Worm (Caenorhabditis elegans) whole organism, late embryonic: ENCODE measurements around the gene best-17.

Experiments
- ceh-18 ChIP-seq: sonication (generic microtip); optimal IDR thresholded peaks from 2 replicates; lab custom pipeline; 2016; ENCODE audit warnings: missing genetic modification characterization, missing compliant biosample characterization
- ceh-45 ChIP-seq: fragments of 200-800 bp; sonication (Bioruptor generic); IDR thresholded peaks from 2 replicates; pipeline ENCODE4 v1.3.6; 2022; ENCODE audit warnings: missing genetic modification reagents, missing genetic modification characterization, missing compliant biosample characterization
- dve-1 ChIP-seq: sonication (generic microtip); optimal IDR thresholded peaks from 2 replicates; lab custom pipeline; 2017; ENCODE audit warnings: antibody characterized with exemption, mild to moderate bottlenecking, missing genetic modification characterization, missing compliant biosample characterization
- hlh-8 ChIP-seq: sonication (generic microtip); optimal IDR thresholded peaks from 2 replicates; lab custom pipeline; 2016; ENCODE audit warnings: missing genotype, missing genetic modification characterization, missing compliant biosample characterization
- lin-11 ChIP-seq: fragments of 200-800 bp; sonication (Bioruptor generic); optimal IDR thresholded peaks from 2 replicates; lab custom pipeline; 2018; ENCODE audit warnings: mild to moderate bottlenecking, missing genetic modification characterization, missing compliant biosample characterization
- nhr-11 ChIP-seq: fragments of 150-350 bp; optimal IDR thresholded peaks from 2 replicates; lab custom pipeline; 2014; ENCODE audit warnings: missing biosample characterization, missing genetic modification characterization
- pha-4 ChIP-seq: fragments of 150-350 bp; optimal IDR thresholded peaks from 2 replicates; lab custom pipeline; 2018; ENCODE audit warnings: missing biosample characterization, missing genetic modification reagents, missing genetic modification characterization
- pqm-1 ChIP-seq: sonication (generic microtip); optimal IDR thresholded peaks from 2 replicates; lab custom pipeline; 2016; ENCODE audit warnings: missing genetic modification characterization, missing compliant biosample characterization
- ref-2 ChIP-seq: sonication (generic microtip); optimal IDR thresholded peaks from 2 replicates; lab custom pipeline; 2016; ENCODE audit warnings: missing genetic modification characterization, missing compliant biosample characterization
- sox-2 ChIP-seq: fragments of 200-800 bp; sonication (Bioruptor generic); IDR thresholded peaks from 2 replicates; pipeline ENCODE4 v1.3.6; 2022; ENCODE audit warnings: missing genetic modification reagents, missing genetic modification characterization, missing compliant biosample characterization

- TF ChIP-seq sox-2 (GFP tag; lab: Robert Waterston, UW): no peak
- TF ChIP-seq pha-4: no peak
- no peak for TF ChIP-seq nhr-11 (tag; lab: Kevin White, UChicago)
- TF ChIP-seq ceh-18 (tag; lab: Kevin White, UChicago): no peak
- TF ChIP-seq hlh-8 (tag; lab: Kevin White, UChicago): no peak
- TF ChIP-seq pqm-1: no peak
- TF ChIP-seq ceh-45 (GFP tag; lab: Robert Waterston, UW): no peak
- TF ChIP-seq dve-1 (tag; lab: Kevin White, UChicago): no peak
- TF ChIP-seq ref-2 (tag; lab: Kevin White, UChicago): no peak
- no peak for TF ChIP-seq lin-11
Measured at ce11 chrIII:649935-650334, 40.5 kb upstream of the best-17 start.
